Worm (Caenorhabditis elegans) whole organism, young adult: ENCODE measurements around the gene glb-3.

ENCODE experiments used
- B0019.2 ChIP-seq: fragments of 200-800 bp; sonication (Bioruptor generic); conservative IDR thresholded peaks from 2 replicates; pipeline ENCODE4 v1.3.6; 2022; ENCODE audit warnings: missing genetic modification reagents, missing genetic modification characterization, missing compliant biosample characterization
- B0261.1 ChIP-seq: sonication (generic microtip); optimal IDR thresholded peaks from 2 replicates; lab custom pipeline; 2016; ENCODE audit warnings: mild to moderate bottlenecking, missing genetic modification characterization, moderate library complexity, missing compliant biosample characterization
- C06A6.2 ChIP-seq: fragments of 200-800 bp; sonication (Bioruptor generic); conservative IDR thresholded peaks from 2 replicates; pipeline ENCODE4 v1.3.6; 2022; ENCODE audit warnings: missing genetic modification characterization, missing compliant biosample characterization
- C17E4.6 ChIP-seq: fragments of 200-800 bp; sonication (Bioruptor generic); IDR thresholded peaks from 2 replicates; pipeline ENCODE4 v1.3.6; 2022; ENCODE audit warnings: missing genetic modification reagents, missing genetic modification characterization, missing compliant biosample characterization
- D2030.7 ChIP-seq: fragments of 200-800 bp; sonication (Bioruptor generic); IDR thresholded peaks from 2 replicates; pipeline ENCODE4 v1.3.6; 2022; ENCODE audit warnings: missing genetic modification reagents, missing genetic modification characterization, missing compliant biosample characterization
- F22D6.2 ChIP-seq: sonication (generic microtip); optimal IDR thresholded peaks from 2 replicates; lab custom pipeline; 2016; ENCODE audit warnings: mild to moderate bottlenecking, missing genetic modification characterization, missing compliant biosample characterization
- F33H1.4 ChIP-seq: fragments of 200-800 bp; sonication (Bioruptor generic); IDR thresholded peaks from 2 replicates; pipeline ENCODE4 v1.3.6; 2022; ENCODE audit warnings: missing genetic modification reagents, missing genetic modification characterization, missing compliant biosample characterization
- F39B2.1 ChIP-seq: fragments of 200-800 bp; sonication (Bioruptor generic); IDR thresholded peaks from 2 replicates; pipeline ENCODE4 v1.3.6; 2022; ENCODE audit warnings: missing genetic modification reagents, missing genetic modification characterization, missing compliant biosample characterization
- F57A8.1 ChIP-seq: fragments of 200-800 bp; sonication (Bioruptor generic); optimal IDR thresholded peaks from 2 replicates; lab custom pipeline; 2018; ENCODE audit warnings: mild to moderate bottlenecking, missing genetic modification characterization, moderate library complexity, missing compliant biosample characterization
- bed-2 ChIP-seq: fragments of 200-800 bp; sonication (Bioruptor generic); IDR thresholded peaks from 2 replicates; pipeline ENCODE4 v1.3.6; 2022; ENCODE audit warnings: missing genetic modification reagents, missing genetic modification characterization, missing compliant biosample characterization
- cebp-2 ChIP-seq: fragments of 200-800 bp; sonication (Bioruptor generic); IDR thresholded peaks from 2 replicates; pipeline ENCODE4 v1.3.6; 2022; ENCODE audit warnings: missing genetic modification characterization, missing compliant biosample characterization
- ceh-40 ChIP-seq: fragments of 200-800 bp; sonication (Bioruptor generic); IDR thresholded peaks from 2 replicates; pipeline ENCODE4 v1.3.6; 2022; ENCODE audit warnings: missing genetic modification characterization, missing compliant biosample characterization
- die-1 ChIP-seq: sonication (generic microtip); optimal IDR thresholded peaks from 2 replicates; lab custom pipeline; 2016; ENCODE audit warnings: missing genotype, mild to moderate bottlenecking, missing genetic modification characterization, missing compliant biosample characterization
- dpff-1 ChIP-seq: sonication (generic microtip); optimal IDR thresholded peaks from 2 replicates; lab custom pipeline; 2017; ENCODE audit warnings: mild to moderate bottlenecking, missing genetic modification characterization, missing compliant biosample characterization
- egl-18 ChIP-seq: fragments of 200-800 bp; sonication (Bioruptor generic); IDR thresholded peaks from 2 replicates; pipeline ENCODE4 v1.3.6; 2022; ENCODE audit warnings: missing genetic modification reagents, missing genetic modification characterization, missing compliant biosample characterization
- egrh-3 ChIP-seq: fragments of 200-800 bp; sonication (Bioruptor generic); IDR thresholded peaks from 2 replicates; pipeline ENCODE4 v1.3.6; 2022; ENCODE audit warnings: missing genetic modification reagents, missing genetic modification characterization, missing compliant biosample characterization
- gei-17 ChIP-seq: fragments of 200-800 bp; sonication (Bioruptor generic); optimal IDR thresholded peaks from 2 replicates; lab custom pipeline; 2018; ENCODE audit warnings: mild to moderate bottlenecking, missing genetic modification characterization, missing compliant biosample characterization
- hrde-1 ChIP-seq: sonication (generic microtip); optimal IDR thresholded peaks from 2 replicates; lab custom pipeline; 2016; ENCODE audit warnings: missing genetic modification characterization, mild to moderate bottlenecking, missing compliant biosample characterization, moderate library complexity, missing genotype, missing genetic modification reagents, borderline replicate concordance
- hsf-1 ChIP-seq: fragments of 200-800 bp; sonication (Bioruptor generic); IDR thresholded peaks from 2 replicates; pipeline ENCODE4 v1.3.6; 2022; ENCODE audit warnings: missing genetic modification reagents, missing genetic modification characterization, missing compliant biosample characterization
- lag-1 ChIP-seq: fragments of 200-800 bp; sonication (Bioruptor generic); IDR thresholded peaks from 2 replicates; pipeline ENCODE4 v1.3.6; 2022; ENCODE audit warnings: missing genetic modification reagents, missing genetic modification characterization, missing compliant biosample characterization
- lin-35 ChIP-seq, 3 experiments: fragments of 150-350 bp in 2 of 3; sonication (generic microtip) in 1 of 3; optimal IDR thresholded peaks; 2 replicates each; lab custom pipeline; 2014 to 2018; ENCODE audit warnings: missing biosample characterization in 3 of 3, missing genetic modification characterization in 3 of 3, missing genetic modification reagents in 3 of 3
- lin-54 ChIP-seq: fragments of 200-800 bp; sonication (Bioruptor generic); optimal IDR thresholded peaks from 2 replicates; lab custom pipeline; 2018; ENCODE audit warnings: mild to moderate bottlenecking, missing genetic modification characterization, missing compliant biosample characterization
- madf-3 ChIP-seq: fragments of 200-800 bp; sonication (Bioruptor generic); IDR thresholded peaks from 2 replicates; pipeline ENCODE4 v1.3.6; 2022; ENCODE audit warnings: missing genetic modification reagents, missing genetic modification characterization, missing compliant biosample characterization
- madf-6 ChIP-seq: fragments of 200-800 bp; sonication (Bioruptor generic); IDR thresholded peaks from 2 replicates; pipeline ENCODE4 v1.3.6; 2022; ENCODE audit warnings: missing genetic modification reagents, missing genetic modification characterization, missing compliant biosample characterization
- nhr-27 ChIP-seq: fragments of 200-800 bp; sonication (Bioruptor generic); optimal IDR thresholded peaks from 2 replicates; lab custom pipeline; 2018; ENCODE audit warnings: mild to moderate bottlenecking, missing genetic modification characterization, moderate library complexity, missing compliant biosample characterization
- rcor-1 ChIP-seq: fragments of 200-800 bp; sonication (Bioruptor generic); IDR thresholded peaks from 2 replicates; pipeline ENCODE4 v1.3.6; 2022; ENCODE audit warnings: missing genetic modification reagents, missing genetic modification characterization, missing compliant biosample characterization
- rpc-1 ChIP-seq, 2 experiments: fragments of 150-350 bp in 1 of 2; sonication (generic microtip) in 1 of 2; optimal IDR thresholded peaks; 2 replicates each; lab custom pipeline; 2014 to 2018; ENCODE audit warnings: missing biosample characterization in 1 of 2, missing genetic modification characterization in 1 of 2, missing genetic modification reagents in 1 of 2, missing genotype in 1 of 2
- sea-2 ChIP-seq: fragments of 200-800 bp; sonication (Bioruptor generic); IDR thresholded peaks from 2 replicates; pipeline ENCODE4 v1.3.6; 2022; ENCODE audit warnings: missing genetic modification characterization, missing compliant biosample characterization
- snpc-1.1 ChIP-seq: sonication (generic microtip); optimal IDR thresholded peaks from 2 replicates; lab custom pipeline; 2017; ENCODE audit warnings: missing genetic modification characterization, mild to moderate bottlenecking, missing compliant biosample characterization, antibody characterized with exemption, moderate library complexity, missing genotype, missing genetic modification reagents; ENCODE audit not compliant: insufficient read depth
- snpc-1.3 ChIP-seq: sonication (generic microtip); optimal IDR thresholded peaks from 2 replicates; lab custom pipeline; 2017; ENCODE audit warnings: missing genetic modification characterization, mild to moderate bottlenecking, missing compliant biosample characterization, antibody characterized with exemption, moderate library complexity, missing genotype, missing genetic modification reagents; ENCODE audit not compliant: insufficient read depth
- snpc-3.4 ChIP-seq: sonication (generic microtip); optimal IDR thresholded peaks from 2 replicates; lab custom pipeline; 2017; ENCODE audit warnings: missing genetic modification characterization, mild to moderate bottlenecking, missing compliant biosample characterization, antibody characterized with exemption, moderate library complexity, missing genotype, missing genetic modification reagents
- somi-1 ChIP-seq: fragments of 200-800 bp; sonication (Bioruptor generic); optimal IDR thresholded peaks from 2 replicates; lab custom pipeline; 2018; ENCODE audit warnings: mild to moderate bottlenecking, missing genetic modification characterization, missing compliant biosample characterization
- tbp1 ChIP-seq: fragments of 200-800 bp; sonication (Bioruptor generic); optimal IDR thresholded peaks from 2 replicates; lab custom pipeline; 2018; ENCODE audit warnings: mild to moderate bottlenecking, missing genetic modification characterization, missing compliant biosample characterization
- tlf-1 ChIP-seq: fragments of 200-800 bp; sonication (Bioruptor generic); optimal IDR thresholded peaks from 2 replicates; lab custom pipeline; 2018; ENCODE audit warnings: mild to moderate bottlenecking, missing genetic modification characterization, missing compliant biosample characterization
- unc-62 ChIP-seq: fragments of 150-350 bp; optimal IDR thresholded peaks from 2 replicates; lab custom pipeline; 2014; ENCODE audit warnings: missing biosample characterization, missing genetic modification reagents, missing genetic modification characterization
- zfh-2 ChIP-seq: fragments of 200-800 bp; sonication (Bioruptor generic); conservative IDR thresholded peaks from 2 replicates; pipeline ENCODE4 v1.3.6; 2022; ENCODE audit warnings: missing genetic modification reagents, missing genetic modification characterization, missing compliant biosample characterization
- zim-3 ChIP-seq: sonication (generic microtip); optimal IDR thresholded peaks from 2 replicates; lab custom pipeline; 2017; ENCODE audit warnings: mild to moderate bottlenecking, missing genetic modification characterization, moderate library complexity, missing compliant biosample characterization
- ztf-6 ChIP-seq: fragments of 200-800 bp; sonication (Bioruptor generic); IDR thresholded peaks from 2 replicates; pipeline ENCODE4 v1.3.6; 2022; ENCODE audit warnings: missing genetic modification reagents, missing genetic modification characterization, missing compliant biosample characterization

The glb-3 gene

ce11 chrV:11113041-11113574 lies 21.3 kb upstream of the glb-3 start, which contains the start of gene erfa-3 (continued):
- TF ChIP-seq unc-62 (no peak), F39B2.1 (GFP tag; lab: Robert Waterston, UW) (no peak), zfh-2 (no peak), gei-17 (GFP tag; lab: Kevin White, UChicago) (no peak), lin-54 (GFP tag; lab: Kevin White, UChicago) (peak; percentile 58), snpc-1.3 (peak; percentile 25), die-1 (tag; lab: Kevin White, UChicago) (peak; percentile 53), rpc-1 (optimal IDR thresholded peaks at IDR 0.05; lab: Kevin White, UChicago) (peak; percentile 44), rpc-1 (tag; optimal IDR thresholded peaks at IDR 0.05; lab: Kevin White, UChicago) (no peak), nhr-27 (tag; lab: Kevin White, UChicago) (no peak), B0019.2 (GFP tag; lab: Robert Waterston, UW) (0 out of 2 replicates have a peak, but pooled peaks have one; percentile 21), madf-6 (GFP tag; lab: Robert Waterston, UW) (peak; percentile 76), somi-1 (GFP tag; lab: Kevin White, UChicago) (no peak), egrh-3 (GFP tag; lab: Robert Waterston, UW) (no peak), rcor-1 (GFP tag; lab: Robert Waterston, UW) (peak; percentile 74), F22D6.2 (no peak), C06A6.2 (GFP tag; lab: Robert Waterston, UW) (no peak), cebp-2 (GFP tag; lab: Robert Waterston, UW) (no peak), hsf-1 (GFP tag; lab: Robert Waterston, UW) (no peak), madf-3 (GFP tag; lab: Robert Waterston, UW) (no peak), lin-35 (GFP tag; optimal IDR thresholded peaks at IDR 0.05; lab: Kevin White, UChicago) (peak in 1 of 3 experiments; percentile 69), lag-1 (GFP tag; lab: Robert Waterston, UW) (no peak), F33H1.4 (GFP tag; lab: Robert Waterston, UW) (no peak), ceh-40 (GFP tag; lab: Robert Waterston, UW) (no peak), F57A8.1 (GFP tag; lab: Kevin White, UChicago) (no peak), snpc-1.1 (tag; lab: Kevin White, UChicago) (no peak), bed-2 (no peak), tbp1 (GFP tag; lab: Kevin White, UChicago) (peak; percentile 33), C17E4.6 (GFP tag; lab: Robert Waterston, UW) (no peak), B0261.1 (tag; lab: Kevin White, UChicago) (no peak), dpff-1 (tag; lab: Kevin White, UChicago) (no peak), ztf-6 (GFP tag; lab: Robert Waterston, UW) (no peak), hrde-1 (tag; lab: Kevin White, UChicago) (no peak), D2030.7 (GFP tag; lab: Robert Waterston, UW) (peak; percentile 38; the same call in 1 of the 2 replicates), zim-3 (tag; lab: Kevin White, UChicago) (no peak), tlf-1 (GFP tag; lab: Kevin White, UChicago) (no peak), sea-2 (GFP tag; lab: Robert Waterston, UW) (no peak), egl-18 (GFP tag; lab: Robert Waterston, UW) (0 out of 2 replicates have a peak, but pooled peaks have one; percentile 63), snpc-3.4 (tag; lab: Kevin White, UChicago) (peak; percentile 85)
